Worm (Caenorhabditis elegans) whole organism, L2 larva: ENCODE results near the gene pmp-2.
A peak's percentile ranks its signal among the peaks of the same experiment; 100 is the strongest.

Experiments
- C34F6.9 ChIP-seq: fragments of 150-350 bp; optimal IDR thresholded peaks from 2 replicates; lab custom pipeline; 2014; ENCODE audit warnings: missing biosample characterization, missing genetic modification characterization
- R02D3.7 ChIP-seq: fragments of 150-350 bp; optimal IDR thresholded peaks from 2 replicates; lab custom pipeline; 2014; ENCODE audit warnings: missing biosample characterization, missing genetic modification characterization
- Y55F3AM.14 ChIP-seq: fragments of 200-800 bp; sonication (Bioruptor generic); optimal IDR thresholded peaks from 2 replicates; lab custom pipeline; 2018; ENCODE audit warnings: mild to moderate bottlenecking, missing genetic modification characterization, missing compliant biosample characterization
- ZK546.5 ChIP-seq: sonication (generic microtip); optimal IDR thresholded peaks from 2 replicates; lab custom pipeline; 2017; ENCODE audit warnings: missing biosample characterization, missing genetic modification characterization
- alr-1 ChIP-seq: fragments of 150-350 bp; optimal IDR thresholded peaks from 2 replicates; lab custom pipeline; 2014; ENCODE audit warnings: missing biosample characterization, missing genetic modification characterization
- ama-1 ChIP-seq: fragments of 150-350 bp; optimal IDR thresholded peaks from 2 replicates; lab custom pipeline; 2018; ENCODE audit warnings: inconsistent platforms
- blmp-1 ChIP-seq: sonication (generic microtip); optimal IDR thresholded peaks from 2 replicates; lab custom pipeline; 2017; ENCODE audit warnings: missing genetic modification characterization, mild to moderate bottlenecking, missing compliant biosample characterization, antibody characterized with exemption, moderate library complexity; ENCODE audit not compliant: insufficient read depth
- ceh-16 ChIP-seq: fragments of 150-350 bp; optimal IDR thresholded peaks from 2 replicates; lab custom pipeline; 2014; ENCODE audit warnings: missing biosample characterization, missing genetic modification characterization
- ceh-82 ChIP-seq: fragments of 150-350 bp; optimal IDR thresholded peaks from 2 replicates; lab custom pipeline; 2014; ENCODE audit warnings: missing biosample characterization, missing genetic modification characterization
- crh-2 ChIP-seq: sonication (generic microtip); optimal IDR thresholded peaks from 2 replicates; lab custom pipeline; 2017; ENCODE audit warnings: missing biosample characterization, missing genetic modification characterization
- egl-27 ChIP-seq: sonication (generic microtip); optimal IDR thresholded peaks from 3 replicates; lab custom pipeline; 2017; ENCODE audit warnings: missing biosample characterization, missing genetic modification reagents, missing genetic modification characterization
- elt-1 ChIP-seq: fragments of 150-350 bp; optimal IDR thresholded peaks from 2 replicates; lab custom pipeline; 2014; ENCODE audit warnings: missing biosample characterization, missing genetic modification characterization
- fos-1 ChIP-seq: fragments of 150-350 bp; optimal IDR thresholded peaks from 2 replicates; lab custom pipeline; 2014; ENCODE audit warnings: missing biosample characterization, missing genetic modification characterization
- gmeb-1 ChIP-seq: fragments of 150-350 bp; optimal IDR thresholded peaks from 2 replicates; lab custom pipeline; 2014; ENCODE audit warnings: missing biosample characterization, missing genetic modification characterization
- lin-13 ChIP-seq: fragments of 150-350 bp; optimal IDR thresholded peaks from 2 replicates; lab custom pipeline; 2014; ENCODE audit warnings: missing biosample characterization, missing genetic modification reagents, missing genetic modification characterization
- lin-39 ChIP-seq: fragments of 150-350 bp; optimal IDR thresholded peaks from 2 replicates; lab custom pipeline; 2014; ENCODE audit warnings: missing biosample characterization, missing genetic modification reagents, missing genetic modification characterization
- lsy-2 ChIP-seq, 2 experiments: fragments of 150-350 bp in 1 of 2; sonication (generic microtip) in 1 of 2; optimal IDR thresholded peaks; 2 replicates each; lab custom pipeline; 2014 to 2017; ENCODE audit warnings: missing biosample characterization in 2 of 2, missing genetic modification characterization in 2 of 2
- mab-5 ChIP-seq: fragments of 150-350 bp; optimal IDR thresholded peaks from 2 replicates; lab custom pipeline; 2014; ENCODE audit warnings: missing biosample characterization, missing genetic modification characterization
- mbf-1 ChIP-seq: sonication (generic microtip); optimal IDR thresholded peaks from 2 replicates; lab custom pipeline; 2017; ENCODE audit warnings: missing biosample characterization, missing genetic modification characterization
- mdl-1 ChIP-seq, 2 experiments: fragments of 150-350 bp in 1 of 2; sonication (generic microtip) in 1 of 2; optimal IDR thresholded peaks; 2 replicates each; lab custom pipeline; 2017; ENCODE audit warnings: missing biosample characterization in 2 of 2, missing genetic modification characterization in 2 of 2
- nhr-10 ChIP-seq: sonication (generic microtip); optimal IDR thresholded peaks from 2 replicates; lab custom pipeline; 2017; ENCODE audit warnings: missing biosample characterization, missing genetic modification characterization
- nhr-11 ChIP-seq: fragments of 150-350 bp; optimal IDR thresholded peaks from 2 replicates; lab custom pipeline; 2014; ENCODE audit warnings: missing biosample characterization, missing genetic modification characterization
- nhr-12 ChIP-seq: fragments of 150-350 bp; optimal IDR thresholded peaks from 2 replicates; lab custom pipeline; 2014; ENCODE audit warnings: missing biosample characterization, missing genetic modification characterization
- nhr-129 ChIP-seq: fragments of 150-350 bp; optimal IDR thresholded peaks from 2 replicates; lab custom pipeline; 2014; ENCODE audit warnings: missing biosample characterization, missing genetic modification characterization
- nhr-21 ChIP-seq: fragments of 150-350 bp; optimal IDR thresholded peaks from 2 replicates; lab custom pipeline; 2014; ENCODE audit warnings: missing biosample characterization, missing genetic modification characterization
- nhr-23 ChIP-seq: fragments of 150-350 bp; optimal IDR thresholded peaks from 2 replicates; lab custom pipeline; 2014; ENCODE audit warnings: missing biosample characterization, missing genetic modification reagents, missing genetic modification characterization
- nhr-25 ChIP-seq: fragments of 150-350 bp; sonication (generic microtip); optimal IDR thresholded peaks from 3 replicates; lab custom pipeline; 2014; ENCODE audit warnings: missing biosample characterization, missing genetic modification characterization
- nhr-6 ChIP-seq: fragments of 150-350 bp; optimal IDR thresholded peaks from 2 replicates; lab custom pipeline; 2014; ENCODE audit warnings: missing biosample characterization, missing genetic modification characterization
- nhr-77 ChIP-seq: fragments of 150-350 bp; optimal IDR thresholded peaks from 2 replicates; lab custom pipeline; 2014; ENCODE audit warnings: missing biosample characterization, missing genetic modification characterization
- peb-1 ChIP-seq: fragments of 150-350 bp; optimal IDR thresholded peaks from 2 replicates; lab custom pipeline; 2014; ENCODE audit warnings: missing biosample characterization, missing genetic modification characterization
- sem-4 ChIP-seq: fragments of 150-350 bp; optimal IDR thresholded peaks from 2 replicates; lab custom pipeline; 2014; ENCODE audit warnings: missing biosample characterization, missing genetic modification reagents, missing genetic modification characterization
- sma-3 ChIP-seq: sonication (generic microtip); optimal IDR thresholded peaks from 2 replicates; lab custom pipeline; 2016; ENCODE audit warnings: missing genetic modification reagents, missing genetic modification characterization, missing compliant biosample characterization
- sma-9 ChIP-seq, 2 experiments: fragments of 150-350 bp in 1 of 2; sonication (generic microtip) in 1 of 2; optimal IDR thresholded peaks; 2 replicates each; lab custom pipeline; 2014 to 2016; ENCODE audit warnings: missing genetic modification characterization in 2 of 2, mild to moderate bottlenecking in 1 of 2, missing biosample characterization in 1 of 2, missing compliant biosample characterization in 1 of 2, missing genetic modification reagents in 1 of 2, moderate library complexity in 1 of 2
- unc-55 ChIP-seq: fragments of 150-350 bp; sonication (generic microtip); optimal IDR thresholded peaks from 3 replicates; lab custom pipeline; 2014; ENCODE audit warnings: missing biosample characterization, missing genetic modification reagents, missing genetic modification characterization
- unc-62 ChIP-seq: fragments of 150-350 bp; optimal IDR thresholded peaks from 2 replicates; lab custom pipeline; 2014; ENCODE audit warnings: missing biosample characterization, missing genetic modification reagents, missing genetic modification characterization
- ztf-1 ChIP-seq: fragments of 200-800 bp; sonication (Bioruptor generic); conservative IDR thresholded peaks from 2 replicates; pipeline ENCODE4 v1.3.6; 2022; ENCODE audit warnings: missing genetic modification characterization, missing compliant biosample characterization
- ztf-11 ChIP-seq: sonication (generic microtip); optimal IDR thresholded peaks from 2 replicates; lab custom pipeline; 2017; ENCODE audit warnings: missing biosample characterization, missing genetic modification characterization
- ztf-4 ChIP-seq: fragments of 150-350 bp; optimal IDR thresholded peaks from 2 replicates; lab custom pipeline; 2014; ENCODE audit warnings: missing biosample characterization, missing genetic modification characterization

pmp-2 gene

DNA sequence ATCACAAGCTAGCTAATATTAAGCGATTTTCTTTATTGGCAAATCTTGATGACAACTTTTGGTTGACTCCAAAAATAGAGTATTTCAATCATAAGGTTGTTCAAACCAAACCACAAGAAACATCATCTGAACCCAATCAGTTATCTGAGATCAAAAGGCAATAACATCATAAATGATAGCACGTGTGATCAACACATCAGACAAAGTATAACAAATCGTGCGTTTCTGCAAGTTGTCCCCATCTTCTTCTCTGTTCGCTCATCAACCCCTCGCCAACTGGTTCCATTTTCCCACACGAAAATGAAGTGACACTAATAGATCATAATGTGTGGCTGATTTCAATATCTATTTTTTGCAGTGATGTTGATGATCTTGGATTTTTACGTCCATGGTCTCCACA is 38.3 kb downstream of the pmp-2 start:
- TF ChIP-seq nhr-23 (tag; lab: Kevin White, UChicago) (no peak), ama-1 (lab: Kevin White, UChicago) (peak; percentile 65), C34F6.9 (peak; percentile 29), mab-5 (no peak), sma-9 (GFP tag; optimal IDR thresholded peaks at IDR 0.05; lab: Kevin White, UChicago) (peak; percentile 97), sma-9 (tag; optimal IDR thresholded peaks at IDR 0.05; lab: Kevin White, UChicago) (no peak), nhr-21 (tag; lab: Kevin White, UChicago) (peak; percentile 91), nhr-77 (tag; lab: Kevin White, UChicago) (no peak), ztf-1 (no peak), nhr-129 (tag; lab: Kevin White, UChicago) (peak; percentile 87), fos-1 (tag; lab: Kevin White, UChicago) (peak; percentile 43), R02D3.7 (no peak), crh-2 (tag; lab: Kevin White, UChicago) (peak; percentile 61), elt-1 (tag; lab: Kevin White, UChicago) (no peak), egl-27 (tag; lab: Kevin White, UChicago) (peak; percentile 97), Y55F3AM.14 (GFP tag; lab: Kevin White, UChicago) (peak; percentile 89), ztf-4 (peak; percentile 16), ceh-16 (tag; lab: Kevin White, UChicago) (no peak), sma-3 (peak; percentile 82), lsy-2 (tag; optimal IDR thresholded peaks at IDR 0.05; lab: Kevin White, UChicago) (peak in 1 of 2 experiments; percentile 63), mbf-1 (tag; lab: Kevin White, UChicago) (no peak), nhr-6 (peak; percentile 56), unc-55 (GFP tag; lab: Kevin White, UChicago) (no peak), ztf-11 (tag; lab: Kevin White, UChicago) (no peak), gmeb-1 (peak; percentile 30), mdl-1 (tag; optimal IDR thresholded peaks at IDR 0.05; lab: Kevin White, UChicago) (peak; percentile 59 to 81), blmp-1 (peak; percentile 90), lin-39 (tag; lab: Kevin White, UChicago) (no peak), nhr-25 (tag; lab: Kevin White, UChicago) (peak; percentile 90)

ce11 chrII:6847917-6848379 is 39.7 kb downstream of the pmp-2 start, which contains the start of gene tbc-6:
tbc-6 (plus strand) TSS chrII:6848124.
- peak; percentile 89 for TF ChIP-seq nhr-25 (tag; lab: Kevin White, UChicago)
- no peak for TF ChIP-seq lin-39 (tag; lab: Kevin White, UChicago)
- TF ChIP-seq C34F6.9: peak; percentile 35
- peak; percentile 83 for TF ChIP-seq crh-2 (tag; lab: Kevin White, UChicago)
- TF ChIP-seq lsy-2 (tag; optimal IDR thresholded peaks at IDR 0.05; lab: Kevin White, UChicago): peak in 1 of 2 experiments; percentile 58
- peak; percentile 79 for TF ChIP-seq nhr-21 (tag; lab: Kevin White, UChicago)
- peak; percentile 43 for TF ChIP-seq nhr-10 (tag; lab: Kevin White, UChicago)
- TF ChIP-seq blmp-1: peak; percentile 98
- peak; percentile 53 for TF ChIP-seq nhr-129 (tag; lab: Kevin White, UChicago)
- no peak for TF ChIP-seq mab-5
- peak; percentile 82 for TF ChIP-seq egl-27 (tag; lab: Kevin White, UChicago)
- TF ChIP-seq nhr-77 (tag; lab: Kevin White, UChicago): peak; percentile 51
- no peak for TF ChIP-seq unc-55 (GFP tag; lab: Kevin White, UChicago)
- TF ChIP-seq ama-1 (lab: Kevin White, UChicago): peak; percentile 47
- TF ChIP-seq ZK546.5 (tag; lab: Kevin White, UChicago): no peak
- peak; percentile 20 for TF ChIP-seq lin-13 (GFP tag; lab: Kevin White, UChicago)
- TF ChIP-seq mdl-1 (tag; optimal IDR thresholded peaks at IDR 0.05; lab: Kevin White, UChicago): peak in 1 of 2 experiments; percentile 18
- TF ChIP-seq ceh-82: no peak
- TF ChIP-seq fos-1 (tag; lab: Kevin White, UChicago): peak; percentile 67
- TF ChIP-seq unc-62 (GFP tag; lab: Kevin White, UChicago): peak; percentile 55
- peak; percentile 28 for TF ChIP-seq ztf-4
- peak; percentile 68 for TF ChIP-seq sma-9 (GFP tag; optimal IDR thresholded peaks at IDR 0.05; lab: Kevin White, UChicago)
- no peak for TF ChIP-seq sma-9 (tag; optimal IDR thresholded peaks at IDR 0.05; lab: Kevin White, UChicago)
- TF ChIP-seq sma-3: peak; percentile 83
- peak; percentile 60 for TF ChIP-seq sem-4 (tag; lab: Kevin White, UChicago)
- TF ChIP-seq elt-1 (tag; lab: Kevin White, UChicago): no peak
- TF ChIP-seq Y55F3AM.14 (GFP tag; lab: Kevin White, UChicago): peak; percentile 18

ce11 chrII:6846723-6847122 is 40.9 kb downstream of the pmp-2 start:
- TF ChIP-seq alr-1 (tag; lab: Kevin White, UChicago): no peak
- TF ChIP-seq nhr-77 (tag; lab: Kevin White, UChicago): no peak
- TF ChIP-seq nhr-10 (tag; lab: Kevin White, UChicago): no peak
- no peak for TF ChIP-seq unc-55 (GFP tag; lab: Kevin White, UChicago)
- TF ChIP-seq nhr-11: no peak
- TF ChIP-seq gmeb-1: no peak
- no peak for TF ChIP-seq C34F6.9
- TF ChIP-seq peb-1 (tag; lab: Kevin White, UChicago): no peak
- no peak for TF ChIP-seq unc-62 (GFP tag; lab: Kevin White, UChicago)
- TF ChIP-seq nhr-12 (tag; lab: Kevin White, UChicago): no peak
- no peak for TF ChIP-seq nhr-6
- TF ChIP-seq lin-39 (tag; lab: Kevin White, UChicago): no peak
- TF ChIP-seq sma-3: no peak
- no peak for TF ChIP-seq R02D3.7
- TF ChIP-seq, all 48 proteins: peak for 0
